Fruit fly (Drosophila melanogaster): ENCODE data around the gene CG10019.

dm6 chr2L:3692466-3692865 is 37.8 kb upstream of the CG10019 start, which contains the start of gene CG16704:
- TF ChIP-seq EcR (GFP tag; optimal IDR thresholded peaks at IDR 0.05) = no peak
- TF ChIP-seq Ets98B (GFP tag; IDR thresholded peaks at IDR 0.05) = no peak
- no peak for TF ChIP-seq fd96Ca (GFP tag; IDR thresholded peaks at IDR 0.05)
- no peak for TF ChIP-seq rn (GFP tag; IDR thresholded peaks at IDR 0.05)
- no peak for TF ChIP-seq CG34367 (tag; optimal IDR thresholded peaks at IDR 0.05)
- no peak for TF ChIP-seq Pif1A (GFP tag; optimal IDR thresholded peaks at IDR 0.05)
- no peak for TF ChIP-seq CG17806 (tag; optimal IDR thresholded peaks at IDR 0.05)
- TF ChIP-seq CG12605 (GFP tag; IDR thresholded peaks at IDR 0.05) = no peak
- TF ChIP-seq CG14655 (GFP tag; optimal IDR thresholded peaks at IDR 0.05) = no peak
- TF ChIP-seq Snoo (tag; optimal IDR thresholded peaks at IDR 0.05) = no peak
- no peak for TF ChIP-seq CG9948 (tag; optimal IDR thresholded peaks at IDR 0.05)
- TF ChIP-seq CG8159 (tag; optimal IDR thresholded peaks at IDR 0.05) = no peak
- no peak for TF ChIP-seq CG13204 (GFP tag; optimal IDR thresholded peaks at IDR 0.05)
- no peak for TF ChIP-seq gl (tag; optimal IDR thresholded peaks at IDR 0.05)
